Worm (Caenorhabditis elegans) whole organism, L2 larva: ENCODE measurements around the gene klp-3.

ENCODE experiments used
- C34F6.9 ChIP-seq: fragments of 150-350 bp; optimal IDR thresholded peaks from 2 replicates; lab custom pipeline; 2014; ENCODE audit warnings: missing biosample characterization, missing genetic modification characterization
- F13H6.1 ChIP-seq: sonication (generic microtip); optimal IDR thresholded peaks from 2 replicates; lab custom pipeline; 2016; ENCODE audit warnings: missing genetic modification characterization, missing compliant biosample characterization
- alr-1 ChIP-seq: fragments of 150-350 bp; optimal IDR thresholded peaks from 2 replicates; lab custom pipeline; 2014; ENCODE audit warnings: missing biosample characterization, missing genetic modification characterization
- aly-2 ChIP-seq: fragments of 150-350 bp; optimal IDR thresholded peaks from 2 replicates; lab custom pipeline; 2014; ENCODE audit warnings: missing biosample characterization, missing genetic modification characterization
- ama-1 ChIP-seq: fragments of 150-350 bp; optimal IDR thresholded peaks from 2 replicates; lab custom pipeline; 2018; ENCODE audit warnings: inconsistent platforms
- dmd-4 ChIP-seq: sonication (generic microtip); optimal IDR thresholded peaks from 2 replicates; lab custom pipeline; 2017; ENCODE audit warnings: missing biosample characterization, missing genetic modification characterization
- lin-11 ChIP-seq: fragments of 150-350 bp; sonication (generic microtip); optimal IDR thresholded peaks from 2 replicates; lab custom pipeline; 2014; ENCODE audit warnings: missing biosample characterization, missing genetic modification characterization, inconsistent platforms, mixed read lengths
- lin-39 ChIP-seq: fragments of 150-350 bp; optimal IDR thresholded peaks from 2 replicates; lab custom pipeline; 2014; ENCODE audit warnings: missing biosample characterization, missing genetic modification reagents, missing genetic modification characterization
- lsy-2 ChIP-seq, 2 experiments: fragments of 150-350 bp in 1 of 2; sonication (generic microtip) in 1 of 2; optimal IDR thresholded peaks; 2 replicates each; lab custom pipeline; 2014 to 2017; ENCODE audit warnings: missing biosample characterization in 2 of 2, missing genetic modification characterization in 2 of 2
- mbf-1 ChIP-seq: sonication (generic microtip); optimal IDR thresholded peaks from 2 replicates; lab custom pipeline; 2017; ENCODE audit warnings: missing biosample characterization, missing genetic modification characterization
- nhr-129 ChIP-seq: fragments of 150-350 bp; optimal IDR thresholded peaks from 2 replicates; lab custom pipeline; 2014; ENCODE audit warnings: missing biosample characterization, missing genetic modification characterization
- nhr-77 ChIP-seq: fragments of 150-350 bp; optimal IDR thresholded peaks from 2 replicates; lab custom pipeline; 2014; ENCODE audit warnings: missing biosample characterization, missing genetic modification characterization
- sma-3 ChIP-seq: sonication (generic microtip); optimal IDR thresholded peaks from 2 replicates; lab custom pipeline; 2016; ENCODE audit warnings: missing genetic modification reagents, missing genetic modification characterization, missing compliant biosample characterization
- sma-9 ChIP-seq, 2 experiments: fragments of 150-350 bp in 1 of 2; sonication (generic microtip) in 1 of 2; optimal IDR thresholded peaks; 2 replicates each; lab custom pipeline; 2014 to 2016; ENCODE audit warnings: missing genetic modification characterization in 2 of 2, mild to moderate bottlenecking in 1 of 2, missing biosample characterization in 1 of 2, missing compliant biosample characterization in 1 of 2, missing genetic modification reagents in 1 of 2, moderate library complexity in 1 of 2
- unc-39 ChIP-seq: fragments of 150-350 bp; optimal IDR thresholded peaks from 2 replicates; lab custom pipeline; 2014; ENCODE audit warnings: missing biosample characterization, missing genetic modification characterization
- unc-55 ChIP-seq: fragments of 150-350 bp; sonication (generic microtip); optimal IDR thresholded peaks from 3 replicates; lab custom pipeline; 2014; ENCODE audit warnings: missing biosample characterization, missing genetic modification reagents, missing genetic modification characterization
- unc-62 ChIP-seq: fragments of 150-350 bp; optimal IDR thresholded peaks from 2 replicates; lab custom pipeline; 2014; ENCODE audit warnings: missing biosample characterization, missing genetic modification reagents, missing genetic modification characterization

Gene klp-3

DNA sequence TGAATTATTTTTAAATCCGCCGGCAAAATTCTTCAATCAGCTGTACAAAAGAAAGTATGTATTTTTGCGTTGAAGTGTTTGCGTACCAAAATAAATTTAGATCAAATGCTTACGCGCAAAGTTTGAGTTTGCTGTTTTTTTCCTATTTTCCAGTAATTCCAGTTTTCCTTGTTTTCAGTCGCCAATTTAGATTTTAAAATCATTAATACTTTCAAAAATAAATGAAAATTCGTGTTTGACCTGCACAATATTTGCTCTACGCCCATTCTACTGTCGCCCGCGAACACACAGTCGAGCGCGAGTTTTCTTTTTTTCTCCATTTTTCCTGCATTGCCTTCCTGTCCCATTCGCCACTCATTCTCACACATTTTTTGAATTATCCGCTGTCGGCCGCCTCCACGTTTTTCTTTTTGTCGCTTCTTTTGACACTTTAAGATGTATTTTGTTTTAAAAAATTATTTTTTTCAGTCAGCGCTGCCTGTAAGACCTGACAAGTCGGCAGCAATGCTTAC lies 50.7 kb downstream of the klp-3 start, which contains the start of gene ptc-1:
TSS of gene ptc-1 (plus strand) at position 462 of the 512 bp plus-strand sequence.
- TF ChIP-seq dmd-4, result no peak
- TF ChIP-seq unc-39 (tag; lab: Kevin White, UChicago), result no peak
- TF ChIP-seq unc-55, result no peak

ce11 chrII:7893648-7894047 lies 51.5 kb downstream of the klp-3 start:
- no peak for TF ChIP-seq aly-2 (tag; lab: Kevin White, UChicago)
- TF ChIP-seq sma-9 (GFP tag; optimal IDR thresholded peaks at IDR 0.05; lab: Kevin White, UChicago), result peak; percentile 13
- TF ChIP-seq sma-9 (tag; optimal IDR thresholded peaks at IDR 0.05; lab: Kevin White, UChicago), result no peak

ce11 chrII:7895190-7895589 lies 53.0 kb downstream of the klp-3 start:
- TF ChIP-seq unc-55 (no peak), lin-39 (no peak), nhr-129 (peak; percentile 49), aly-2 (tag; lab: Kevin White, UChicago) (no peak), lsy-2 (tag; optimal IDR thresholded peaks at IDR 0.05; lab: Kevin White, UChicago) (peak in 1 of 2 experiments; percentile 24), sma-3 (GFP tag; lab: Kevin White, UChicago) (no peak), alr-1 (tag; lab: Kevin White, UChicago) (no peak), unc-62 (GFP tag; lab: Kevin White, UChicago) (no peak), ama-1 (no peak), lin-11 (tag; lab: Kevin White, UChicago) (no peak), C34F6.9 (tag; lab: Kevin White, UChicago) (peak; percentile 28), mbf-1 (tag; lab: Kevin White, UChicago) (no peak), nhr-77 (tag; lab: Kevin White, UChicago) (no peak), F13H6.1 (tag; lab: Kevin White, UChicago) (no peak)
